Worm (Caenorhabditis elegans): Measurements from ENCODE around the gene Y37E11AL.12.

Y37E11AL.12 gene

ce11 chrIV:3659951-3660350, 41.8 kb downstream of the Y37E11AL.12 start:
- TF ChIP-seq ceh-30 (tag; optimal IDR thresholded peaks at IDR 0.05) (no peak), hlh-8 (tag; optimal IDR thresholded peaks at IDR 0.05) (no peak), ceh-2 (tag; optimal IDR thresholded peaks at IDR 0.05) (no peak), sdc-2 (tag; optimal IDR thresholded peaks at IDR 0.05) (no peak), lin-11 (tag; optimal IDR thresholded peaks at IDR 0.05) (no peak), pha-4 (tag; optimal IDR thresholded peaks at IDR 0.05) (no peak), ceh-22 (tag; optimal IDR thresholded peaks at IDR 0.05) (no peak), ceh-6 (GFP tag; optimal IDR thresholded peaks at IDR 0.05) (no peak), hlh-6 (tag; optimal IDR thresholded peaks at IDR 0.05) (no peak), syd-9 (tag; optimal IDR thresholded peaks at IDR 0.05) (no peak), K09A11.1 (tag; optimal IDR thresholded peaks at IDR 0.05; ENCODE audit: insufficient read depth) (no peak), pax-1 (tag; optimal IDR thresholded peaks at IDR 0.05) (no peak), ceh-48 (tag; optimal IDR thresholded peaks at IDR 0.05) (no peak)

- TF ChIP-seq ceh-31 (tag; optimal IDR thresholded peaks at IDR 0.05) (no peak), T23F11.4 (GFP tag; optimal IDR thresholded peaks at IDR 0.05) (no peak), che-1 (tag; optimal IDR thresholded peaks at IDR 0.05) (no peak), ttx-3 (tag; optimal IDR thresholded peaks at IDR 0.05) (no peak), unc-55 (GFP tag; optimal IDR thresholded peaks at IDR 0.05) (no peak), hlh-8 (tag; optimal IDR thresholded peaks at IDR 0.05) (no peak), nhr-11 (tag; optimal IDR thresholded peaks at IDR 0.05) (no peak), unc-42 (tag; optimal IDR thresholded peaks at IDR 0.05) (no peak), hlh-15 (tag; optimal IDR thresholded peaks at IDR 0.05) (no peak), ama-1 (optimal IDR thresholded peaks at IDR 0.05) (no peak), dve-1 (tag; optimal IDR thresholded peaks at IDR 0.05) (no peak), ceh-48 (tag; optimal IDR thresholded peaks at IDR 0.05) (no peak), F13H6.1 (tag; optimal IDR thresholded peaks at IDR 0.05) (no peak), gmeb-2 (tag; optimal IDR thresholded peaks at IDR 0.05) (no peak), C08G9.2 (tag; optimal IDR thresholded peaks at IDR 0.05) (no peak), C38D4.7 (GFP tag; optimal IDR thresholded peaks at IDR 0.05) (no peak), ceh-30 (tag; optimal IDR thresholded peaks at IDR 0.05) (no peak), zip-5 (tag; optimal IDR thresholded peaks at IDR 0.05) (no peak), ceh-9 (tag; optimal IDR thresholded peaks at IDR 0.05) (no peak), eyg-1 (tag; optimal IDR thresholded peaks at IDR 0.05) (no peak)
Measured at ce11 chrIV:3655896-3656295, 45.9 kb downstream of the Y37E11AL.12 start.

ce11 chrIV:3654823-3655222, 47.0 kb downstream of the Y37E11AL.12 start:
- TF ChIP-seq ceh-31 (tag; optimal IDR thresholded peaks at IDR 0.05): no peak
- TF ChIP-seq unc-55 (GFP tag; optimal IDR thresholded peaks at IDR 0.05): peak; percentile 57

- TF ChIP-seq K09A11.1 (tag; optimal IDR thresholded peaks at IDR 0.05; ENCODE audit: insufficient read depth) (no peak), nhr-232 (tag; optimal IDR thresholded peaks at IDR 0.05) (no peak), fax-1 (tag; optimal IDR thresholded peaks at IDR 0.05) (no peak), ahr-1 (tag; optimal IDR thresholded peaks at IDR 0.05) (no peak), pha-2 (tag; optimal IDR thresholded peaks at IDR 0.05) (no peak), hlh-6 (tag; optimal IDR thresholded peaks at IDR 0.05) (no peak), gmeb-2 (tag; optimal IDR thresholded peaks at IDR 0.05) (no peak), ceh-24 (tag; optimal IDR thresholded peaks at IDR 0.05) (no peak), hlh-30 (tag; optimal IDR thresholded peaks at IDR 0.05; ENCODE audit: insufficient read depth) (peak; percentile 30), fkh-6 (tag; optimal IDR thresholded peaks at IDR 0.05) (no peak), ref-2 (tag; optimal IDR thresholded peaks at IDR 0.05) (peak; percentile 35), ztf-16 (tag; optimal IDR thresholded peaks at IDR 0.05) (no peak), nfya-1 (tag; optimal IDR thresholded peaks at IDR 0.05) (no peak), fkh-10 (GFP tag; optimal IDR thresholded peaks at IDR 0.05) (no peak), ceh-2 (tag; optimal IDR thresholded peaks at IDR 0.05) (no peak), ceh-14 (tag; optimal IDR thresholded peaks at IDR 0.05) (no peak), lin-11 (tag; optimal IDR thresholded peaks at IDR 0.05) (no peak), zip-5 (tag; optimal IDR thresholded peaks at IDR 0.05) (no peak), ceh-30 (tag; optimal IDR thresholded peaks at IDR 0.05) (no peak), ceh-22 (tag; optimal IDR thresholded peaks at IDR 0.05) (no peak), tbx-2 (tag; optimal IDR thresholded peaks at IDR 0.05) (peak; percentile 59), sdc-2 (tag; optimal IDR thresholded peaks at IDR 0.05) (no peak), madf-2 (tag; optimal IDR thresholded peaks at IDR 0.05) (no peak), pat-9 (tag; optimal IDR thresholded peaks at IDR 0.05) (peak; percentile 12), eyg-1 (tag; optimal IDR thresholded peaks at IDR 0.05) (no peak), elt-2 (tag; optimal IDR thresholded peaks at IDR 0.05) (no peak), pag-3 (tag; optimal IDR thresholded peaks at IDR 0.05; ENCODE audit: borderline replicate concordance) (no peak), sox-4 (tag; optimal IDR thresholded peaks at IDR 0.05) (no peak)
Measured at ce11 chrIV:3654214-3654613, 47.6 kb downstream of the Y37E11AL.12 start.

Measured in whole organism, late embryonic.